Fruit fly (Drosophila melanogaster) S2 (cell line): ENCODE measurements around the gene CG31823.

Experiments used
- CG8478 ChIP-seq: fragments of >200 bp; optimal IDR thresholded peaks from 2 replicates; lab custom pipeline; 2018
- CTCF ChIP-seq, 2 experiments: fragments of >200 bp; optimal IDR thresholded peaks; 2 replicates each; lab custom pipeline; 2018

Gene CG31823

DNA sequence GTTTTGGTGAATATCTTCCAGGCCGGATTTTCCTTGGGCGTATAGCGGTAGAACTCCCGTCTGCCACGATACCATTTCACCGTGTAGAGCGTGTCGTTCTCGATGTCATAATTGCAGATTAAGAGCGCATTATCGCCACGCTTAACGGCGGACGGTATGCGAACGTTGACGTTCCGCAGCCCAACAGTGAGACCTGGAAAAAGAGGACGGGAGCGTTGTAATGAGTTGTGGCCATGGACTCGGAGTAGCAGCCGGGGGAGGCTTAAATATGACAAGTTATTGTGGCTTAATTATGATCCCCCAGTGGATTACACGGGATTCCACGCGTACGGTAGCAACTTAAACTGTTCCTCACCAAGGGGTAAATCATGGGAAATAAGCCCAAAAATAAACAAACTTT is 7.8 kb upstream of the CG31823 start:
- TF ChIP-seq CG8478, result no peak
- no peak for TF ChIP-seq CTCF (optimal IDR thresholded peaks at IDR 0.05; lab: Kevin White, UChicago)

DNA sequence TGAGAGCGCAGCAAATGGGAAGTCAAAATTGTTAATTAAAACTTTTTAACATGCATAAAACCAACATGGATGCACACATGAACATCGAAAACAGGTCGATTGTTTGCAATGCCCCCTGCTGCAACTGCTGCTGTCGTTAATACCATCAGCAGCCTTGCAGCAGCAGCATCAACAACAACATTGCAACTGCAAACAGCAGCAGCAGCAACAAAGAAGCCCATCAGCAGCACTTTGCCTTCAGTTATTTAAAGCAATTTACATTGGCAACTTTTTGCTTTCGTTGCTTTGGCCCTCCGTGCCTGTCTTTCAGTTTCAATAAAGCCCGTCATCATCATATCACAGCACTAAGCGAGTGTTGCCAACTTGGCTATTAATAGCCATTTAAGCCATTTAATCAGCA is 7.0 kb upstream of the CG31823 start:
- no peak for TF ChIP-seq CG8478
- TF ChIP-seq CTCF (optimal IDR thresholded peaks at IDR 0.05; lab: Kevin White, UChicago), result no peak

DNA sequence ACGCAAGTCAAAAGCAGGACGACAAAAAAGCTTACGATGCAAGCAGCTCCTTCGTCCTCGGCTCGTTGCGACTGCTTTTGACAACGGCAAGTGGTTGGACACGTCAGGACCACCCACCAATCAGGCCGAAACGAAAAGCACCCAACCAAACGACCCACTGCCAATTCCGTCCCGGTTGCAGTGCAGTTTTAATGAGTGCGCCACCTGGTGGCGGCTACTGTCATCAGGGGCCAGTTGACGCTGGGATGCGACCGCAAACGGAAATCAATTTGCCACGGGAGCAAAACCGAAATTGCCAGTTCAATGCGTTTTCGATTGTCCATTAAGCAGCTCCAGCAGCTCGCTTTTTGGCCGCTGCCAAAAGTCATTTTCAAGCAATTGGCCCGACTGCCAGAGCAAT is 3.4 kb upstream of the CG31823 start:
- TF ChIP-seq CG8478 (no peak), CTCF (optimal IDR thresholded peaks at IDR 0.05; lab: Kevin White, UChicago) (peak; percentile 81 to 86)

DNA sequence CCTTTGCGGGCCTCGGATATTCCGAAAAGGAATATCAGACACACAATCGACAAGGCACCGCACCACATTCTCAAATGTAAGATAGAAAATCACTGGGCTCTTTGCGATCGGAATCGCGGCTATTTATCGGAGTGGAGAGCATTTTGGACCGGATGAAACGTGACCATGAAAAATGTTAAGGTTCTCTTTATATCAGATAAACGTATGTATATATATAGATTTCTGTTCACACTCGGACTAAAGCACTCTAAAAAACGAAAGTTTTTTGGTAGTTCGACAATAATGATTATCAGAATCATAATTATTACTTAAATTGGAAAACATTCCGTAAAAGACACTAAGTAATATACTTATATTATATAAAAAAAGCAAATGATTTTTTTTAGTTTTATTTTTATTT is 2.0 kb upstream of the CG31823 start, which contains the start of gene CG31821:
Gene CG31821, minus strand, starts transcription at position 101 of the 400 bp plus-strand sequence.
- no peak for TF ChIP-seq CTCF (optimal IDR thresholded peaks at IDR 0.05; lab: Kevin White, UChicago)
- TF ChIP-seq CG8478, result no peak

DNA sequence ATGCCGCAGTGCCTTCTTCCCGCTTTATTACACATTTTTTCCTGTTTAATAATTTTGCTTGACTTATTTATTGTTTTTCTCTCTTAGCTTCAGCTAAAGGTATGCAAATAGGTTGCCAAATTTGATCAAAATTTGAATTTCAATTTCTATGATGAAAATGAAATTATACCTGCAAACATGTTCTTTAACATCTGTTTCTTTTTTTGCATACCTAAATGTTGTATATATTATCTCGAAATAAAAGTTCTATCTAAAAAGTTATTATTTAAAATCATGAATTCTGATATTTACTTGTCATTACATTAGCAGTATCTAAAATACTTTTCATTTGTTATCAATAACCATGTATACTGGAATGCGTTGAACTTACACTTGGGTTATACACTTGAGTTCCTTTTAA is 5.2 kb downstream of the CG31823 start, which contains the start of gene CG31735:
Gene CG31735, plus strand, starts transcription at position 301 of the 400 bp plus-strand sequence.
- TF ChIP-seq CG8478 (no peak), CTCF (optimal IDR thresholded peaks at IDR 0.05; lab: Kevin White, UChicago) (no peak)

DNA sequence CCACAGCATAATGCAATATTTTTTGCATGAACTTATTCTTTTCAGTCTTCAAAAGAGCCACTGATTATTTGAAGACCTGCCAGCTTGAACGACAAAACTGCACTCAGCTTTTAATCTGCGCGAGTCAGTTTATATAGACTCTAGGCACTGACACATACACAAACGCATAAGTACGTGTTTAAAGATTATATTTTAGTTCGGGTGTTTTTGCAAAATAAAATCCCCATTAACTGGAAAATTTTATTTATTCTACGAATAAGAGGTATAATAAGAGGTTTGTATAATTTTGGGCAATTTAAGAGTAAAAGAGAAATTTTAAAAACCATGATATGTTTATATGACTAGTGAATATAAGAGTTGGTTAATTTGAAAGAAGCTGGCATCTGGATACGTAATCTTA is 6.6 kb downstream of the CG31823 start, which contains the start of gene Tep1:
Gene Tep1, minus strand, starts transcription at position 101 of the 400 bp plus-strand sequence.
- TF ChIP-seq CTCF (optimal IDR thresholded peaks at IDR 0.05; lab: Kevin White, UChicago) (no peak), CG8478 (no peak)

DNA sequence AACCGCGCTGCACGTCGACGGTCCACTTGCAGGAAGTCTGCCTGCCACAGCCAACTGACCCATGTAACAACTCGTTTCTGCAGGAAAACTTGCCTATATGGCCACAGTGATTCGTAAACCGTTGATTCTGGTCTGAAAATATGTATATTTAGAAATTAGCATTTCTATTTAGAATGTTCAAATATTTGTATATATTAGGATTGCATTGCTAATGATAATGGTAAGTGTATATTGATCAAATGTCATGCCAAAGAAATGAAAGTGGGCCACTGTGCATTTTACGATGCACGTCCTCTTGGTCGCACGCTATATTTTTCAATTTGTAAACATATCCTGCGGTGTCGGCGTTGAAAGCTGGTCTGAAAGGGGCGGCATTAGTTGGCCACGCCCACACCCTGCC is 14.1 kb downstream of the CG31823 start:
- TF ChIP-seq CTCF (optimal IDR thresholded peaks at IDR 0.05; lab: Kevin White, UChicago), result no peak
- TF ChIP-seq CG8478, result no peak

DNA sequence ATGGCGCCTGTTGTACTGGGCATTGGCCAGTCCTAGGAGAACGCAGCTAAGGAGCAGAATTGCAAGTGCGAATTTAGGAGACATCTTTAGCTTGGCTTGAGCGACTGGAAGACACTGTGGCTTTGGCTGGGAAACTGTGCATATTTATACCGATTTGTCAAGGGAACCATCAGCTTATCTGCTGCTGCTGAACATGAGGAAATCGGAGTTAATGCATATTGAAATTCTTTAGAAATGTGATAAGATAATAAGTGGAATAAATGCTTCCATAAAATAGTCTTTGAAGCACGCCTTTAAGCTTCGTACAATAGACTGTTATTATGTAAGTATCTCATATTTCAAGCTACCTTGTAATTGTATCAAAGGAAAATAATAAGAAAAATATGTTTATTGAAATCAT is 17.2 kb downstream of the CG31823 start, which contains the start of gene CG44475:
Gene CG44475, minus strand, starts transcription at position 101 of the 400 bp plus-strand sequence.
- TF ChIP-seq CG8478, result no peak
- TF ChIP-seq CTCF (optimal IDR thresholded peaks at IDR 0.05; lab: Kevin White, UChicago), result no peak

DNA sequence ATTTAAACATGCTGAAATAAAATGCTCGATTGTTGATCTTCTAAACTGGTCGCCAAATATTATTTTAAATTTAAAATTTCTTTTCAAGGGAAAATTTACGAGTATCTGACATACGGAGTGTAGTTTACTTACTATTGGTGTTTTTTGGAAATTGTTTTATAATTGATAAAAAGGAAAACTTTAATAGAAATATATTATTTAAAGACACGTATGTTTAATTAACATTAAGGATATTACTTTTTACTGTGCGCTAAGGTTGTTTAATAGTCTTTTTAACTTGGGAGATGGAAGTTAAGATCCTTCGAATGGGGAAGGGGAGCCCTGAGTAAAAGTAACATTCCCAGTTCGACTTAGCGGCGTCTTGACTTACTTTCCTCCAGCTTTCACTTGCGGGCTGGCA is 20.3 kb downstream of the CG31823 start, which contains the start of gene CG7653:
Gene CG7653, minus strand, starts transcription at position 101 of the 400 bp plus-strand sequence.
- TF ChIP-seq CTCF (optimal IDR thresholded peaks at IDR 0.05; lab: Kevin White, UChicago) (no peak), CG8478 (no peak)

DNA sequence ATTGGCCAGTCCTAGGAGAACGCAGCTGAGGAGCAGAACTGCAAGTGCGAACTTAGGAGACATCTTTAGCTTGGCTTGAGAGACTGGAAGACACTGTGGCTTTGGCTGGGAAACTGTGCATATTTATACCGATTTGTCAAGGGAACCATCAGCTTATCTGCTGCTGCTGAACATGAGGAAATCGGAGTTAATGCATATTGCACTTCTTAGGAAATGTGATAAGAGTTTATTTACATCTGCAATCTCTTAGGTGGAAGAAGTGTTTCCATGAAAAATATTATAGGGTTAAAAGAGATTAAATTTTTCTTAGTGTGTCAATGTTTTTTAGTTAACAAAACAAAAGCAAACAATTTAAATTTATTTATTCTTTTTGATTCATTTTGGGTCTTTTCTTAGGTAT is 35.0 kb downstream of the CG31823 start, which contains the start of gene CG42792:
Gene CG42792, minus strand, starts transcription at position 101 of the 400 bp plus-strand sequence.
- TF ChIP-seq CTCF (optimal IDR thresholded peaks at IDR 0.05; lab: Kevin White, UChicago) (no peak), CG8478 (no peak)

DNA sequence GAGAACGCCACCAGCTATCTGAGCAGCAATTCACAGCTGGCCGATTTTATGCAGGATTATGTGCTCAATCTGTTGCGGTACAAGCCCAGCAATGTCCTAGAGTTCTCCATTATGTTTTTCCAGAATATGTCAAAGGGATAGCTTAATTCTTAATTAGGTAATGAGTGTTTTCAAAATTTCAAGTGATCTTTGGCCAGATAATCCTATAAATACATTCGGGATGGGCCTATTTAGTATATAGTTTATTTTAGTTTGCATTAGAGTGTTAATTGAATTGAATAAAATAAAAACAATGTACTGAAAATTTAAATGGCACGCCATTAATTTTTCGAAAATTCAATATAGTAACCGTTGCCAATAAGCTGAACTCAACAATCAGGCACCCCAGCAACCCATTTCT is 46.5 kb downstream of the CG31823 start, which contains the start of gene Tektin-A:
Gene Tektin-A, plus strand, starts transcription at position 301 of the 400 bp plus-strand sequence.
- no peak for TF ChIP-seq CG8478
- no peak for TF ChIP-seq CTCF (optimal IDR thresholded peaks at IDR 0.05; lab: Kevin White, UChicago)

DNA sequence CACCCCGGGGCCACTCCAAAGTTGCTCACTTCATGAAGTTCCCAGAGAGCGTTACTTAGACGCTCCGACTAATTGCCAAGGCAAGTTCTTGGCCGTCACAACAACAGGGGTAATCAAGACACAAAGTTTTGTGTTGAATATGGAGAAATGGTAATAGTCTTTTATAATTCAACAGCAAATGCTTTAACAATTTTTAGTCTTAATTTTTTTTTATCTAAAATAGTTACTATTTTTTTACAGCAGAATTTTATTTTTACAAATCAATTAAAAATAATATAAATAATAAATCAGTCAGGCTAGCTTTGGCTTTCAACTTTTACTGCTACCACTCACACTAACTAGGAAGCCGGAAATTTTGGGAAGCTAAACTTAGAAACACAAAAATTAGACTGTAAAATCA is 48.0 kb downstream of the CG31823 start, which contains the start of gene CG13243:
Gene CG13243, plus strand, starts transcription at position 301 of the 400 bp plus-strand sequence.
- TF ChIP-seq CTCF (optimal IDR thresholded peaks at IDR 0.05; lab: Kevin White, UChicago), result no peak
- no peak for TF ChIP-seq CG8478
